Worm (Caenorhabditis elegans) whole organism, early embryonic: ENCODE measurements around the gene F42C5.4.

Source experiments
- B0310.2 ChIP-seq: sonication (generic microtip); optimal IDR thresholded peaks from 2 replicates; lab custom pipeline; 2016; ENCODE audit warnings: mild to moderate bottlenecking, missing genetic modification characterization, missing compliant biosample characterization
- F13C5.2 ChIP-seq: sonication (generic microtip); optimal IDR thresholded peaks from 2 replicates; lab custom pipeline; 2017; ENCODE audit warnings: mild to moderate bottlenecking, missing genetic modification characterization, inconsistent platforms, missing compliant biosample characterization
- aly-1 ChIP-seq: sonication (generic microtip); optimal IDR thresholded peaks from 2 replicates; lab custom pipeline; 2016; ENCODE audit warnings: missing genetic modification characterization, missing compliant biosample characterization
- ama-1 ChIP-seq: fragments of 150-350 bp; optimal IDR thresholded peaks from 2 replicates; lab custom pipeline; 2014
- ceh-13 ChIP-seq: fragments of 200-800 bp; sonication (Bioruptor generic); optimal IDR thresholded peaks from 2 replicates; lab custom pipeline; 2018; ENCODE audit warnings: mild to moderate bottlenecking, missing genetic modification characterization, missing compliant biosample characterization
- ceh-36 ChIP-seq: sonication (generic microtip); optimal IDR thresholded peaks from 2 replicates; lab custom pipeline; 2016; ENCODE audit warnings: missing genetic modification characterization, inconsistent platforms, missing compliant biosample characterization
- ets-7 ChIP-seq: sonication (generic microtip); optimal IDR thresholded peaks from 2 replicates; lab custom pipeline; 2016; ENCODE audit warnings: missing genotype, missing genetic modification characterization, missing compliant biosample characterization
- flt-1 ChIP-seq: fragments of 200-800 bp; sonication (Bioruptor generic); IDR thresholded peaks from 2 replicates; pipeline ENCODE4 v1.3.6; 2022; ENCODE audit warnings: missing genetic modification characterization, missing compliant biosample characterization
- hmbx-1 ChIP-seq: sonication (generic microtip); optimal IDR thresholded peaks from 2 replicates; lab custom pipeline; 2016; ENCODE audit warnings: mild to moderate bottlenecking, missing genetic modification characterization, missing compliant biosample characterization
- hmg-4 ChIP-seq: fragments of 200-800 bp; sonication (Bioruptor generic); optimal IDR thresholded peaks from 2 replicates; lab custom pipeline; 2018; ENCODE audit warnings: mild to moderate bottlenecking, missing genetic modification characterization, missing compliant biosample characterization
- hnd-1 ChIP-seq: sonication (generic microtip); optimal IDR thresholded peaks from 2 replicates; lab custom pipeline; 2016; ENCODE audit warnings: missing genetic modification characterization, missing compliant biosample characterization
- pes-1 ChIP-seq: fragments of 200-800 bp; sonication (Bioruptor generic); IDR thresholded peaks from 2 replicates; pipeline ENCODE4 v1.3.6; 2022; ENCODE audit warnings: missing genetic modification reagents, missing genetic modification characterization, missing compliant biosample characterization
- scrt-1 ChIP-seq: fragments of 200-800 bp; sonication (Bioruptor generic); IDR thresholded peaks from 2 replicates; pipeline ENCODE4 v1.3.6; 2022; ENCODE audit warnings: missing genetic modification characterization, missing compliant biosample characterization
- sea-1 ChIP-seq: fragments of 200-800 bp; sonication (Bioruptor generic); conservative IDR thresholded peaks from 2 replicates; pipeline ENCODE4 v1.3.6; 2022; ENCODE audit warnings: missing genetic modification characterization, missing compliant biosample characterization
- tbx-11 ChIP-seq: fragments of 200-800 bp; sonication (Bioruptor generic); IDR thresholded peaks from 2 replicates; pipeline ENCODE4 v1.3.6; 2022; ENCODE audit warnings: missing genetic modification characterization, missing compliant biosample characterization
- tbx-37 ChIP-seq: fragments of 200-800 bp; sonication (Bioruptor generic); conservative IDR thresholded peaks from 2 replicates; pipeline ENCODE4 v1.3.6; 2022; ENCODE audit warnings: missing genetic modification reagents, missing genetic modification characterization, missing compliant biosample characterization
- tra-4 ChIP-seq: sonication (generic microtip); optimal IDR thresholded peaks from 2 replicates; lab custom pipeline; 2017; ENCODE audit warnings: missing genetic modification characterization, missing compliant biosample characterization

Gene F42C5.4

ce11 chrIV:7324913-7325312 is 33.0 kb upstream of the F42C5.4 start:
- TF ChIP-seq F13C5.2 (tag; lab: Kevin White, UChicago) (no peak), aly-1 (no peak), tra-4 (tag; lab: Kevin White, UChicago) (no peak), ceh-13 (GFP tag; lab: Kevin White, UChicago) (no peak), tbx-37 (no peak), scrt-1 (GFP tag; lab: Robert Waterston, UW) (no peak), tbx-11 (no peak), pes-1 (no peak), sea-1 (GFP tag; lab: Robert Waterston, UW) (no peak), flt-1 (GFP tag; lab: Robert Waterston, UW) (no peak)

ce11 chrIV:7323904-7324303 is 32.0 kb upstream of the F42C5.4 start:
- TF ChIP-seq B0310.2 (tag; lab: Kevin White, UChicago) (no peak), sea-1 (GFP tag; lab: Robert Waterston, UW) (no peak), hmbx-1 (tag; lab: Kevin White, UChicago) (no peak), F13C5.2 (tag; lab: Kevin White, UChicago) (no peak), hnd-1 (tag; lab: Kevin White, UChicago) (no peak), flt-1 (GFP tag; lab: Robert Waterston, UW) (no peak), scrt-1 (GFP tag; lab: Robert Waterston, UW) (no peak), hmg-4 (no peak), tbx-11 (no peak), pes-1 (no peak), ceh-13 (GFP tag; lab: Kevin White, UChicago) (no peak)

DNA sequence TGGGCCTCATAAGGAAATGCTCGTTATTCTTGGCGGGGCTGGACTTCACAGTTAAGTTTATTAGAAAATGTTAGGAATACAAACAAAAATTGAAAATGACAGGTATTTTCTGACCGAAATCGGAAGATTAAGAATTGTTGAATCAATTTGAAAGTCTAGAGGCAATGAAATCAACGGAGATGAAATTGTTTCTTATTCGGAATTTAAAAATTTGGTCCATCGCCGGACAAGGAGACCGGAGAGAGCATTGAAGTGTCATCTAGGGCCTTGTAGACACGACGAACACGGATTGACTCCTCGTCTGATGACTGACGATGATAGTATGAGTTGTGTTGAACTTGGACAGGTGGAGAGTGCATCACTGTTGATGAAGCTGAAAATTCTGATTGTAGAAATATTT is 28.8 kb upstream of the F42C5.4 start:
- TF ChIP-seq pes-1 (no peak), F13C5.2 (tag; lab: Kevin White, UChicago) (no peak), aly-1 (no peak), ceh-36 (no peak), ceh-13 (GFP tag; lab: Kevin White, UChicago) (no peak), scrt-1 (GFP tag; lab: Robert Waterston, UW) (no peak), B0310.2 (tag; lab: Kevin White, UChicago) (no peak)

ce11 chrIV:7319931-7320435 is 28.1 kb upstream of the F42C5.4 start:
- TF ChIP-seq ceh-36 (no peak), scrt-1 (GFP tag; lab: Robert Waterston, UW) (no peak), hmbx-1 (tag; lab: Kevin White, UChicago) (no peak), ets-7 (tag; lab: Kevin White, UChicago) (no peak), flt-1 (GFP tag; lab: Robert Waterston, UW) (no peak), tra-4 (tag; lab: Kevin White, UChicago) (no peak), sea-1 (GFP tag; lab: Robert Waterston, UW) (no peak), tbx-11 (no peak), pes-1 (no peak), B0310.2 (tag; lab: Kevin White, UChicago) (no peak), aly-1 (peak; percentile 56), F13C5.2 (tag; lab: Kevin White, UChicago) (peak; percentile 45), ama-1 (no peak), tbx-37 (no peak), hnd-1 (tag; lab: Kevin White, UChicago) (no peak), ceh-13 (GFP tag; lab: Kevin White, UChicago) (no peak), hmg-4 (peak; percentile 29)

- TF ChIP-seq ceh-13 (GFP tag; lab: Kevin White, UChicago) (no peak), hnd-1 (tag; lab: Kevin White, UChicago) (no peak), pes-1 (no peak), scrt-1 (GFP tag; lab: Robert Waterston, UW) (no peak), hmg-4 (no peak), F13C5.2 (tag; lab: Kevin White, UChicago) (no peak), ama-1 (no peak), hmbx-1 (tag; lab: Kevin White, UChicago) (no peak)
These were observed 27.0 kb upstream of the F42C5.4 start for ce11 chrIV:7318900-7319299.

DNA sequence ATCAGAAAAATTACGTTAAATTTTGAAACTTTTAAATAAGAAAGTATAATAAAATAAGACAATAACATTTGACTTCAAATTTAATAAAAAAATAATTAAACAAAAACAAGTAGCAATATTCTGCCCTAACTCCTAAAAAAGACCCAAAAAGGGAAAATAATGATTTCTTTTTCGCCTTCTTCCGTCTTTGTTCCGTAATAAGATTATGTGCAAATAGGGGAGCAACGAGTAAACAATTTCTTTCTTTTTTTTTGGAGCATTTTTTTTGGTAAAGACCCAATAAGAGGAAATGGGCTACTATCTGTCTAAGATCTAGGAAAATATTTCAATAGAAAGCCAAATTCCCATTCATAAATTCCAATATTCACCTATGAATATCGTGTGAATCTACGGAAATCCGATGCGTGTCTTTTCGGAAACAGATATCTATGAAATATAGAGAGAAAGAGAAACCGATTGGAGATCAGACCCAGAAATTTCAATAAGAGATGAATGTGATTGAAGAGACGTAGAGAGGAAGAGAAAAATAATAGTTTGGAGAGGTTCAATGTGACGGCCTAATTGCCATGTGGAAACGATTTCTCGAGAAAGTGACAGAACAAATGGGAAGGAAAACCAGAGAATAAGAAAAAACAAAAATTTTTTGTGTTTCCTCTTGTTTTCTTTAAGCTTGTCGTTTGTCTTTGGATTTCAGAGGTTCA is 26.1 kb upstream of the F42C5.4 start:
- TF ChIP-seq B0310.2 (tag; lab: Kevin White, UChicago) (no peak), ceh-13 (GFP tag; lab: Kevin White, UChicago) (no peak), sea-1 (GFP tag; lab: Robert Waterston, UW) (no peak), tra-4 (tag; lab: Kevin White, UChicago) (no peak), F13C5.2 (tag; lab: Kevin White, UChicago) (no peak), scrt-1 (GFP tag; lab: Robert Waterston, UW) (no peak), flt-1 (GFP tag; lab: Robert Waterston, UW) (no peak), hnd-1 (tag; lab: Kevin White, UChicago) (no peak), hmbx-1 (tag; lab: Kevin White, UChicago) (no peak), pes-1 (no peak), ama-1 (no peak), tbx-37 (no peak), aly-1 (no peak), tbx-11 (no peak), ets-7 (tag; lab: Kevin White, UChicago) (no peak), ceh-36 (no peak), hmg-4 (no peak)

DNA sequence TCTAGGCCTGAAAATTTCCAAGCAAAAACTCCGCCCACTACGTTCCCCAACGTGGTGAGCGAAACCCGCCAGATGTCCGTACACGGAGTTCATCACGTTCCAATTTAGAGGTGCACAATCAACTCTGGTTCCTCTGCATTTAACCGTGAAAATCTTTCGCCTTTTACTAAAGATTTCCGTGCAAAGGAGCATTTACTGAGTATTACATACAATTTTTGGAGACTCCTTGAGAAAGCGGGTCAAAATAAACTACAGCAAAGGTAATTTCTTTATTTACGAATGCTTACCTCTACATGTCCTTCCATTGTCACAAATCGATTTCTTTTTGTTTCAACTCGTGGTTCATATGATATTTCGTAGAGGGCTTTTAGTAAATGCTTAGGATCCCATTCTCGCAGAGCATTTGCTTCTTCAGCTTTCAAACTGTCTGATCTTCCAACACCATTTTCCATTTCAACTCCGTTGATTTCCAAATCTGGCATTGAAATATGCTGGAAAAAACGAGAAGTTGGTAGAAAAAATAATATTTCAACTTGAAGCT is 24.8 kb upstream of the F42C5.4 start, which contains the start of gene F42C5.9:
TSS of gene F42C5.9 (minus strand) at position 491 of the 541 bp plus-strand sequence.
- TF ChIP-seq ama-1 (peak; percentile 1), ets-7 (tag; lab: Kevin White, UChicago) (no peak)
